Worm (Caenorhabditis elegans) whole organism, L3 larva: ENCODE data around the gene R08A2.9.

Source experiments
- aly-2 ChIP-seq: fragments of 150-350 bp; optimal IDR thresholded peaks from 2 replicates; lab custom pipeline; 2014; ENCODE audit warnings: missing biosample characterization, missing genetic modification characterization
- ama-1 ChIP-seq: fragments of 150-350 bp; optimal IDR thresholded peaks from 2 replicates; lab custom pipeline; 2018
- ceh-9 ChIP-seq: sonication (generic microtip); optimal IDR thresholded peaks from 2 replicates; lab custom pipeline; 2018; ENCODE audit warnings: missing biosample characterization, missing genetic modification characterization
- pha-4 ChIP-seq: fragments of 150-350 bp; optimal IDR thresholded peaks from 2 replicates; lab custom pipeline; 2014; ENCODE audit warnings: missing biosample characterization, missing genetic modification reagents, missing genetic modification characterization
- snpc-4 ChIP-seq: fragments of 150-350 bp; optimal IDR thresholded peaks from 2 replicates; lab custom pipeline; 2014; ENCODE audit warnings: missing biosample characterization, missing genetic modification characterization
- unc-62 ChIP-seq: fragments of 150-350 bp; sonication (generic microtip); optimal IDR thresholded peaks from 4 replicates; lab custom pipeline; 2014; ENCODE audit warnings: missing biosample characterization, missing genetic modification reagents, missing genetic modification characterization

- no peak for TF ChIP-seq ama-1 (lab: Kevin White, UChicago)
- no peak for TF ChIP-seq ceh-9 (tag; lab: Kevin White, UChicago)
- TF ChIP-seq aly-2 = no peak
- TF ChIP-seq unc-62 = no peak
- TF ChIP-seq snpc-4 = no peak
- no peak for TF ChIP-seq pha-4 (tag; lab: Kevin White, UChicago)
Observed at ce11 chrV:14678298-14678697, 29.8 kb upstream of the R08A2.9 start.
